Worm (Caenorhabditis elegans): ENCODE results near the gene cfim-2.

The cfim-2 gene

ce11 chrIV:8927093-8927492, 969 bp downstream of the cfim-2 start (continued):
- peak; percentile 91 for TF ChIP-seq ceh-24 (tag; optimal IDR thresholded peaks at IDR 0.05)
- TF ChIP-seq pax-1 (tag; optimal IDR thresholded peaks at IDR 0.05), result no peak
- TF ChIP-seq lin-11 (tag; optimal IDR thresholded peaks at IDR 0.05), result peak; percentile 92
- TF ChIP-seq npax-4 (tag; optimal IDR thresholded peaks at IDR 0.05), result peak; percentile 78
- peak; percentile 89 for TF ChIP-seq tbx-2 (tag; optimal IDR thresholded peaks at IDR 0.05)
- TF ChIP-seq pha-4 (tag; optimal IDR thresholded peaks at IDR 0.05), result no peak
- TF ChIP-seq zip-5 (tag; optimal IDR thresholded peaks at IDR 0.05), result peak; percentile 45
- peak; percentile 96 for TF ChIP-seq ceh-45 (GFP tag; IDR thresholded peaks at IDR 0.05)
- TF ChIP-seq madf-2 (tag; optimal IDR thresholded peaks at IDR 0.05), result peak; percentile 90
- peak; percentile 95 for TF ChIP-seq ahr-1 (tag; optimal IDR thresholded peaks at IDR 0.05)
- peak; percentile 40 for TF ChIP-seq fkh-10 (GFP tag; optimal IDR thresholded peaks at IDR 0.05)
- TF ChIP-seq pha-2 (tag; optimal IDR thresholded peaks at IDR 0.05), result peak; percentile 90
- TF ChIP-seq F13H6.1 (tag; optimal IDR thresholded peaks at IDR 0.05), result peak; percentile 95
- TF ChIP-seq hlh-15 (tag; optimal IDR thresholded peaks at IDR 0.05), result peak; percentile 88
- peak; percentile 94 for TF ChIP-seq ceh-48 (tag; optimal IDR thresholded peaks at IDR 0.05)
- TF ChIP-seq dve-1 (tag; optimal IDR thresholded peaks at IDR 0.05), result peak; percentile 74
- no peak for TF ChIP-seq nhr-11 (tag; optimal IDR thresholded peaks at IDR 0.05)
- TF ChIP-seq ceh-14 (tag; optimal IDR thresholded peaks at IDR 0.05), result peak; percentile 93
- peak; percentile 73 for TF ChIP-seq hlh-8 (tag; optimal IDR thresholded peaks at IDR 0.05)
- TF ChIP-seq syd-9 (tag; optimal IDR thresholded peaks at IDR 0.05), result peak; percentile 91
- peak; percentile 89 for TF ChIP-seq ceh-31 (tag; optimal IDR thresholded peaks at IDR 0.05)
- peak; percentile 94 for TF ChIP-seq K02D7.2 (tag; optimal IDR thresholded peaks at IDR 0.05)
- TF ChIP-seq elt-4 (tag; optimal IDR thresholded peaks at IDR 0.05), result no peak
- TF ChIP-seq hlh-30 (tag; optimal IDR thresholded peaks at IDR 0.05; ENCODE audit: insufficient read depth), result peak; percentile 94
- peak; percentile 94 for TF ChIP-seq nhr-232 (tag; optimal IDR thresholded peaks at IDR 0.05)
- peak; percentile 66 for TF ChIP-seq nfya-1 (tag; optimal IDR thresholded peaks at IDR 0.05)
- peak; percentile 89 for TF ChIP-seq ref-2 (tag; optimal IDR thresholded peaks at IDR 0.05)
- peak; percentile 99 for TF ChIP-seq hlh-6 (tag; optimal IDR thresholded peaks at IDR 0.05)
- peak; percentile 90 for TF ChIP-seq sdc-2 (tag; optimal IDR thresholded peaks at IDR 0.05)
- peak; percentile 33 for TF ChIP-seq unc-42 (tag; optimal IDR thresholded peaks at IDR 0.05)
- TF ChIP-seq sox-4 (tag; optimal IDR thresholded peaks at IDR 0.05), result peak; percentile 98
- peak; percentile 88 for TF ChIP-seq unc-3 (GFP tag; conservative IDR thresholded peaks at IDR 0.05)
- peak; percentile 91 for TF ChIP-seq unc-3 (tag; optimal IDR thresholded peaks at IDR 0.05)
- TF ChIP-seq che-1 (tag; optimal IDR thresholded peaks at IDR 0.05), result peak; percentile 96
- TF ChIP-seq pros-1 (tag; optimal IDR thresholded peaks at IDR 0.05), result peak; percentile 29
- peak; percentile 93 for TF ChIP-seq pqm-1 (tag; optimal IDR thresholded peaks at IDR 0.05)
- peak; percentile 87; the same call in 1 of the 2 replicates for TF ChIP-seq sox-2 (GFP tag; IDR thresholded peaks at IDR 0.05)
- TF ChIP-seq ceh-22 (tag; optimal IDR thresholded peaks at IDR 0.05), result no peak
- TF ChIP-seq fax-1 (tag; optimal IDR thresholded peaks at IDR 0.05), result peak; percentile 87
- peak; percentile 90 for TF ChIP-seq fkh-6 (tag; optimal IDR thresholded peaks at IDR 0.05)
- peak; percentile 96 for TF ChIP-seq dmd-4 (tag; optimal IDR thresholded peaks at IDR 0.05; ENCODE audit: borderline replicate concordance)
- TF ChIP-seq odd-2 (tag; optimal IDR thresholded peaks at IDR 0.05), result peak; percentile 62
- TF ChIP-seq rnt-1 (tag; optimal IDR thresholded peaks at IDR 0.05), result peak; percentile 86
- peak; percentile 69 for TF ChIP-seq tbx-7 (tag; optimal IDR thresholded peaks at IDR 0.05)
- peak; percentile 97 for TF ChIP-seq ceh-6 (GFP tag; optimal IDR thresholded peaks at IDR 0.05)
- peak; percentile 80 for TF ChIP-seq lim-6 (tag; optimal IDR thresholded peaks at IDR 0.05)
- TF ChIP-seq pag-3 (tag; optimal IDR thresholded peaks at IDR 0.05; ENCODE audit: borderline replicate concordance), result peak; percentile 91
- no peak for TF ChIP-seq ama-1 (optimal IDR thresholded peaks at IDR 0.05)
- TF ChIP-seq C08G9.2 (tag; optimal IDR thresholded peaks at IDR 0.05), result peak; percentile 92
- TF ChIP-seq mec-3 (tag; optimal IDR thresholded peaks at IDR 0.05; ENCODE audit: borderline replicate concordance), result peak; percentile 89
- peak; percentile 96 for TF ChIP-seq C38D4.7 (GFP tag; optimal IDR thresholded peaks at IDR 0.05)
- TF ChIP-seq unc-55 (GFP tag; optimal IDR thresholded peaks at IDR 0.05), result peak; percentile 75
